Worm (Caenorhabditis elegans) whole organism, mixed stage, embryonic: Measurements from ENCODE around the gene ZC404.2.

Experiments used
- bed-3 ChIP-seq: fragments of 200-800 bp; sonication (Bioruptor generic); optimal IDR thresholded peaks from 3 replicates; lab custom pipeline; 2018; ENCODE audit warnings: mild to moderate bottlenecking, missing genetic modification characterization, moderate library complexity, missing compliant biosample characterization
- elt-1 ChIP-seq: sonication (generic microtip); optimal IDR thresholded peaks from 2 replicates; lab custom pipeline; 2017; ENCODE audit warnings: missing genetic modification characterization, mild to moderate bottlenecking, missing compliant biosample characterization, antibody characterized with exemption, moderate library complexity, borderline replicate concordance; ENCODE audit not compliant: insufficient read depth
- elt-3 ChIP-seq: fragments of 150-350 bp; optimal IDR thresholded peaks from 2 replicates; lab custom pipeline; 2014; ENCODE audit warnings: missing biosample characterization, missing genetic modification characterization
- nhr-12 ChIP-seq: fragments of 150-350 bp; optimal IDR thresholded peaks from 2 replicates; lab custom pipeline; 2014; ENCODE audit warnings: missing biosample characterization, missing genetic modification characterization
- snpc-4 ChIP-seq: fragments of 150-350 bp; optimal IDR thresholded peaks from 2 replicates; lab custom pipeline; 2014; ENCODE audit warnings: missing biosample characterization, missing genetic modification characterization
- sptf-1 ChIP-seq: sonication (generic microtip); optimal IDR thresholded peaks from 2 replicates; lab custom pipeline; 2017; ENCODE audit warnings: mild to moderate bottlenecking, missing genetic modification characterization, moderate library complexity, missing compliant biosample characterization
- ztf-11 ChIP-seq: fragments of 150-350 bp; optimal IDR thresholded peaks from 2 replicates; lab custom pipeline; 2014; ENCODE audit warnings: missing biosample characterization, missing genetic modification characterization

- TF ChIP-seq elt-3 (tag; lab: Kevin White, UChicago) (no peak), nhr-12 (no peak), snpc-4 (tag; lab: Kevin White, UChicago) (no peak), ztf-11 (tag; lab: Kevin White, UChicago) (no peak), elt-1 (no peak), bed-3 (no peak), sptf-1 (tag; lab: Kevin White, UChicago) (no peak)
These were observed 26.1 kb downstream of the ZC404.2 start for ce11 chrV:6813862-6814261.
